Worm (Caenorhabditis elegans) whole organism, dauer: ENCODE data around the gene gst-42.

Experiments used
- unc-62 ChIP-seq: sonication (generic microtip); optimal IDR thresholded peaks from 2 replicates; lab custom pipeline; 2017; ENCODE audit warnings: missing biosample characterization, missing genetic modification reagents, missing genetic modification characterization

Gene gst-42

ce11 chrX:11720058-11720457, 7.7 kb downstream of the gst-42 start:
- TF ChIP-seq unc-62 (GFP tag; lab: Kevin White, UChicago), result no peak

- no peak for TF ChIP-seq unc-62 (GFP tag; lab: Kevin White, UChicago)
Measured at ce11 chrX:11718751-11719150, 9.0 kb downstream of the gst-42 start.

- TF ChIP-seq unc-62 (GFP tag; lab: Kevin White, UChicago), result no peak
Measured at ce11 chrX:11716463-11716960, 11.2 kb downstream of the gst-42 start, which contains the start of gene C44C10.9. C44C10.9 (minus strand) TSS chrX:11716513.

- no peak for TF ChIP-seq unc-62 (GFP tag; lab: Kevin White, UChicago)
Measured at ce11 chrX:11712230-11712853, 15.4 kb downstream of the gst-42 start, which contains the start of gene col-180. col-180 (minus strand) TSS chrX:11712280.

ce11 chrX:11711437-11712080, 16.2 kb downstream of the gst-42 start:
- TF ChIP-seq unc-62 (GFP tag; lab: Kevin White, UChicago), result no peak

- no peak for TF ChIP-seq unc-62 (GFP tag; lab: Kevin White, UChicago)
Measured at ce11 chrX:11710229-11710628, 17.5 kb downstream of the gst-42 start, which contains the start of gene C44C10.11. C44C10.11 (minus strand) TSS chrX:11710343.

DNA sequence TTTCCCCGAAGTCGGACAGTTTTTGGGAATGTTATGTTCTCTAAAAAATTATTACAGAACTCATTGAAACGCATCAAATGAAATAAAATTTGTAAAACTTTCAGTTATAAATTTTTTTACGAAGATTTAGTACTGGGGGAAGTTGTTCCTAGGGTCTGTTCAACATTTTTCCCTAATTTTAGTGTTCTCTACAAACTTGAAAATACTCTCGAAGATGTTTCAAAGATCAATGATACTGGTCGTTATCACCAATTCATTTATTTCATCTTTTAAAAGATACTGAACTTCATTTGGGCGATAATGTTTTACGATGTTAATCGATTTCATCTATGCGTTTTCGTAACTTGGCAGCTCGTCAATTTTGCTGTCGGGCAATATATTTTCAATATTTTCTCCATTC, 25.5 kb downstream of the gst-42 start, which contains the start of gene C44C10.3:
Gene C44C10.3, plus strand, starts transcription at position 301 of the 400 bp plus-strand sequence.
- no peak for TF ChIP-seq unc-62 (GFP tag; lab: Kevin White, UChicago)

- TF ChIP-seq unc-62 (GFP tag; lab: Kevin White, UChicago), result no peak
Measured at ce11 chrX:11700263-11700662, 27.5 kb downstream of the gst-42 start, which contains the start of gene C44C10.15. C44C10.15 (minus strand) TSS chrX:11700363.

DNA sequence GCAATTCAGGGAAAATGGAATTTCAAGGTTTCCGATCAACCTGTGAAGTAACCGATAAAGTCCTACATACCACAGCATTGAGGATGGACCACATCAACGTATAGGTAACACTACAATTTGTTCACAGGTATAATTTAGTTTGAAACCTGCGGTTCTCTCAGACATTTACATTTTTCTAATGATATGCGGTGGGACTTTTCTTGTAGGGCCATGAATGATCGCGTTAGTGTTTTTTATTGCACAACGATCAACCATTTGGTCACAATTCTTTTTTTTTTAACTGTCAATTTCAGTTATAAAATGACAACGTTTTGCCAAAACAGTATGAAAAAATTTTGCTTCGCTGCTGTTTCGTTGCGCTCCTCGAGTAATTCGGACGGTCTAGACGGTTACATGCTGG, 31.0 kb downstream of the gst-42 start, which contains the start of gene C44C10.12:
Gene C44C10.12, plus strand, starts transcription at position 301 of the 400 bp plus-strand sequence.
- no peak for TF ChIP-seq unc-62 (GFP tag; lab: Kevin White, UChicago)

DNA sequence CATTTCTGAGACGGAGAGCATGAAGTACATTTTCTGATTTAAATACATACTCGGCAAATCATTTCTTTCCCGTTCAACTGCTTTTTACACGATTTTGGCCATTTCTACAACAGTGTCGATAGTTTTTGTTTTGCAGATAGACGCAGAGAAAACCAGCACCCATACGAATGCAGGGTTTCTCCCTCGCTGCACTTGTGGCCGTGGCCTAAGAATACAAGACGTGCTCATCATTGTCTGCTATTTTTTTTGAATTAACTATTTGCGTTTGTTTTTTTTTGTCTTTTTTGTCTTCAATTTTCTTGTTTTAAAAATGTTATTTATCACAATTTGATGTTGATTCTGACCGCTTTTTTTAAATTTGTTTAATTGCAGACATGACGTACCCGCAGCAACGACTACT, 34.6 kb downstream of the gst-42 start, which contains the start of gene smcl-1:
Gene smcl-1, plus strand, starts transcription at position 373 of the 400 bp plus-strand sequence.
- no peak for TF ChIP-seq unc-62 (GFP tag; lab: Kevin White, UChicago)

ce11 chrX:11690014-11690591, 37.6 kb downstream of the gst-42 start, which contains the start of the genes C44C10.10 and C44C10.5:
C44C10.10 (plus strand) TSS chrX:11690314.
C44C10.5 (plus strand) TSS chrX:11690541.
- TF ChIP-seq unc-62 (GFP tag; lab: Kevin White, UChicago), result no peak

- TF ChIP-seq unc-62 (GFP tag; lab: Kevin White, UChicago), result no peak
Measured at ce11 chrX:11687836-11688319, 39.9 kb downstream of the gst-42 start, which contains the start of gene C44C10.7. C44C10.7 (minus strand) TSS chrX:11688269.

DNA sequence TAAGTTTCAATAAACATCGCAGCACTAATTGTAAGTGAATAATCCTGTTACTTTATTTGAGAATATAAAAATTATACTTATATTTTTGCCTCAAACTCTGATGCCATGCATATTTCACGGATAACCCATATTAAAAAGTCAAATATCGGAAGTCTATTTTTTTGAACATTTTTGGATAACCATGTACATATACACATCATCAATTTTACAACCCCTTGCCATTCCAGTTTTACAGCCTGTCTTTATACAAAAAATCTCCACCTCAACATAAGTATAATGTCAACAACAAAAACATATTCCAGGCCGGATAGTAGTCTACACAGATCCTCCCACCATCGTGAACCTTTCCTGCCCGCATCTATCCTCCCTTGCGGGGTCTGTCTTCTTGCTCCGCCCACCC, 43.5 kb downstream of the gst-42 start, which contains the start of gene hnd-1:
Gene hnd-1, plus strand, starts transcription at position 301 of the 400 bp plus-strand sequence.
- no peak for TF ChIP-seq unc-62 (GFP tag; lab: Kevin White, UChicago)

- no peak for TF ChIP-seq unc-62 (GFP tag; lab: Kevin White, UChicago)
Measured at ce11 chrX:11680851-11681250, 46.9 kb downstream of the gst-42 start, which contains the start of gene T04F8.7. T04F8.7 (minus strand) TSS chrX:11680980.
